Worm (Caenorhabditis elegans): ENCODE results near the gene lgc-45.

ce11 chrII:3555281-3555680 lies 2.0 kb upstream of the lgc-45 start:
- no peak for TF ChIP-seq snpc-1.2 (GFP tag; IDR thresholded peaks at IDR 0.05)
- TF ChIP-seq snpc-4 (tag; optimal IDR thresholded peaks at IDR 0.05) = no peak
- TF ChIP-seq ZK546.5 (tag; optimal IDR thresholded peaks at IDR 0.05) = no peak
- TF ChIP-seq aha-1 (tag) = no peak
- TF ChIP-seq lin-13 (GFP tag; optimal IDR thresholded peaks at IDR 0.05) = no peak
- no peak for TF ChIP-seq ceh-62 (tag; optimal IDR thresholded peaks at IDR 0.05)
